Worm (Caenorhabditis elegans) whole organism, L1 larva: Measurements from ENCODE around the gene calu-1.

ENCODE experiments used
- C34B4.2 ChIP-seq: sonication (generic microtip); optimal IDR thresholded peaks from 2 replicates; lab custom pipeline; 2017; ENCODE audit warnings: mild to moderate bottlenecking, missing genetic modification characterization, missing compliant biosample characterization
- F16B12.6 ChIP-seq: fragments of 150-350 bp; optimal IDR thresholded peaks from 2 replicates; lab custom pipeline; 2014; ENCODE audit warnings: missing biosample characterization, missing genetic modification characterization
- Y116A8C.19 ChIP-seq: sonication (generic microtip); optimal IDR thresholded peaks from 2 replicates; lab custom pipeline; 2016; ENCODE audit warnings: missing compliant biosample characterization, missing genetic modification characterization, borderline replicate concordance
- aly-2 ChIP-seq: fragments of 150-350 bp; optimal IDR thresholded peaks from 2 replicates; lab custom pipeline; 2014; ENCODE audit warnings: missing biosample characterization, missing genetic modification characterization
- blmp-1 ChIP-seq: fragments of 150-350 bp; optimal IDR thresholded peaks from 2 replicates; lab custom pipeline; 2014; ENCODE audit warnings: missing biosample characterization, missing genetic modification characterization
- ceh-82 ChIP-seq, 3 experiments: fragments of 150-350 bp in 1 of 3; sonication (generic microtip) in 2 of 3; optimal IDR thresholded peaks; 2 replicates each; lab custom pipeline; 2014 to 2017; ENCODE audit warnings: missing biosample characterization in 3 of 3, missing genetic modification characterization in 3 of 3
- ces-1 ChIP-seq: fragments of 150-350 bp; optimal IDR thresholded peaks from 2 replicates; lab custom pipeline; 2014; ENCODE audit warnings: missing biosample characterization, missing genetic modification reagents, missing genetic modification characterization
- dpl-1 ChIP-seq, 3 experiments: fragments of 150-350 bp in 2 of 3; sonication (generic microtip) in 1 of 3; optimal IDR thresholded peaks; 2 replicates each; lab custom pipeline; 2014 to 2017; ENCODE audit warnings: missing biosample characterization in 3 of 3, missing genetic modification characterization in 3 of 3, missing genetic modification reagents in 3 of 3
- dsc-1 ChIP-seq: sonication (generic microtip); optimal IDR thresholded peaks from 2 replicates; lab custom pipeline; 2016; ENCODE audit warnings: mild to moderate bottlenecking, missing genetic modification characterization, missing compliant biosample characterization
- efl-1 ChIP-seq, 4 experiments: fragments of 150-350 bp; optimal IDR thresholded peaks in 3 of 4; peaks in 1 of 4; 1 replicate in 1 of 4; 2 replicates in 3 of 4; lab custom pipeline; 2014; ENCODE audit warnings: missing biosample characterization in 2 of 4, missing genetic modification characterization in 2 of 4, missing genetic modification reagents in 2 of 4
- efl-3 ChIP-seq: fragments of 200-800 bp; sonication (Bioruptor generic); optimal IDR thresholded peaks from 2 replicates; lab custom pipeline; 2018; ENCODE audit warnings: mild to moderate bottlenecking, missing genetic modification characterization, missing compliant biosample characterization
- elt-3 ChIP-seq, 6 experiments: fragments of 150-350 bp in 1 of 6; sonication (generic microtip); optimal IDR thresholded peaks; 2 replicates each; lab custom pipeline; 2017 to 2018; ENCODE audit warnings: missing biosample characterization in 6 of 6, missing genetic modification characterization in 6 of 6, inconsistent platforms in 1 of 6
- fos-1 ChIP-seq: fragments of 150-350 bp; optimal IDR thresholded peaks from 2 replicates; lab custom pipeline; 2014; ENCODE audit warnings: missing biosample characterization, missing genetic modification characterization
- grh-1 ChIP-seq: fragments of 200-800 bp; sonication (Bioruptor generic); IDR thresholded peaks from 2 replicates; pipeline ENCODE4 v1.3.6; 2022; ENCODE audit warnings: missing genetic modification reagents, missing genetic modification characterization, missing compliant biosample characterization
- hlh-4 ChIP-seq: sonication (generic microtip); optimal IDR thresholded peaks from 2 replicates; lab custom pipeline; 2016; ENCODE audit warnings: mild to moderate bottlenecking, missing genetic modification characterization, missing compliant biosample characterization
- irx-1 ChIP-seq: sonication (generic microtip); optimal IDR thresholded peaks from 2 replicates; lab custom pipeline; 2016; ENCODE audit warnings: missing genetic modification characterization, missing compliant biosample characterization
- isw-1 ChIP-seq: fragments of 200-800 bp; sonication (Bioruptor generic); IDR thresholded peaks from 2 replicates; pipeline ENCODE4 v1.3.6; 2022; ENCODE audit warnings: missing genetic modification characterization, missing compliant biosample characterization
- jun-1 ChIP-seq: fragments of 150-350 bp; optimal IDR thresholded peaks from 2 replicates; lab custom pipeline; 2014; ENCODE audit warnings: missing biosample characterization, missing genetic modification reagents, missing genetic modification characterization
- lin-15B ChIP-seq: fragments of 150-350 bp; sonication (generic microtip); optimal IDR thresholded peaks from 3 replicates; lab custom pipeline; 2014; ENCODE audit warnings: missing biosample characterization, missing genetic modification characterization
- lin-35 ChIP-seq, 2 experiments: fragments of 150-350 bp; optimal IDR thresholded peaks; 2 replicates each; lab custom pipeline; 2014; ENCODE audit warnings: missing biosample characterization in 2 of 2, missing genetic modification characterization in 2 of 2, missing genetic modification reagents in 2 of 2
- lsy-2 ChIP-seq, 2 experiments: fragments of 150-350 bp; optimal IDR thresholded peaks; 2 replicates each; lab custom pipeline; 2014; ENCODE audit warnings: missing biosample characterization in 2 of 2, missing genetic modification characterization in 2 of 2
- mep-1 ChIP-seq: fragments of 150-350 bp; optimal IDR thresholded peaks from 2 replicates; lab custom pipeline; 2014; ENCODE audit warnings: missing biosample characterization, missing genetic modification characterization
- nhr-11 ChIP-seq: fragments of 150-350 bp; optimal IDR thresholded peaks from 2 replicates; lab custom pipeline; 2014; ENCODE audit warnings: missing biosample characterization, missing genetic modification characterization
- nhr-20 ChIP-seq: sonication (generic microtip); optimal IDR thresholded peaks from 2 replicates; lab custom pipeline; 2016; ENCODE audit warnings: mild to moderate bottlenecking, missing genetic modification characterization, missing compliant biosample characterization
- nhr-71 ChIP-seq: sonication (generic microtip); optimal IDR thresholded peaks from 2 replicates; lab custom pipeline; 2016; ENCODE audit warnings: mild to moderate bottlenecking, missing genetic modification characterization, moderate library complexity, missing compliant biosample characterization
- nhr-77 ChIP-seq: fragments of 150-350 bp; optimal IDR thresholded peaks from 2 replicates; lab custom pipeline; 2014; ENCODE audit warnings: missing biosample characterization, missing genetic modification characterization
- nhr-85 ChIP-seq: sonication (generic microtip); peaks from one replicate; lab custom pipeline; 2016; ENCODE audit warnings: missing genetic modification characterization, inconsistent platforms, missing compliant biosample characterization
- nhr-90 ChIP-seq: sonication (generic microtip); optimal IDR thresholded peaks from 2 replicates; lab custom pipeline; 2016; ENCODE audit warnings: mild to moderate bottlenecking, missing genetic modification characterization, missing compliant biosample characterization; ENCODE audit not compliant: poor library complexity
- pag-3 ChIP-seq: sonication (generic microtip); optimal IDR thresholded peaks from 2 replicates; lab custom pipeline; 2017; ENCODE audit warnings: missing genetic modification characterization, mild to moderate bottlenecking, missing compliant biosample characterization, antibody characterized with exemption, borderline replicate concordance; ENCODE audit not compliant: insufficient read depth
- pax-3 ChIP-seq: fragments of 200-800 bp; sonication (Bioruptor generic); optimal IDR thresholded peaks from 2 replicates; lab custom pipeline; 2018; ENCODE audit warnings: mild to moderate bottlenecking, missing genetic modification characterization, moderate library complexity, missing compliant biosample characterization
- pqm-1 ChIP-seq: sonication (generic microtip); optimal IDR thresholded peaks from 3 replicates; lab custom pipeline; 2017; ENCODE audit warnings: missing biosample characterization, missing genetic modification characterization
- rnt-1 ChIP-seq: sonication (generic microtip); optimal IDR thresholded peaks from 2 replicates; lab custom pipeline; 2016; ENCODE audit warnings: mild to moderate bottlenecking, missing genetic modification characterization, moderate library complexity, missing compliant biosample characterization
- snpc-4 ChIP-seq: fragments of 150-350 bp; optimal IDR thresholded peaks from 2 replicates; lab custom pipeline; 2014; ENCODE audit warnings: missing biosample characterization, missing genetic modification characterization
- snu-23 ChIP-seq: sonication (generic microtip); optimal IDR thresholded peaks from 2 replicates; lab custom pipeline; 2016; ENCODE audit warnings: missing genetic modification characterization, missing compliant biosample characterization
- sox-4 ChIP-seq: sonication (generic microtip); optimal IDR thresholded peaks from 2 replicates; lab custom pipeline; 2016; ENCODE audit warnings: missing genetic modification characterization, missing compliant biosample characterization
- tbx-2 ChIP-seq: sonication (generic microtip); optimal IDR thresholded peaks from 2 replicates; lab custom pipeline; 2016; ENCODE audit warnings: missing genetic modification characterization, missing compliant biosample characterization
- unc-130 ChIP-seq: fragments of 150-350 bp; optimal IDR thresholded peaks from 2 replicates; lab custom pipeline; 2017; ENCODE audit warnings: missing biosample characterization, missing genetic modification characterization, inconsistent platforms
- unc-62 ChIP-seq: fragments of 150-350 bp; optimal IDR thresholded peaks from 2 replicates; lab custom pipeline; 2014; ENCODE audit warnings: missing biosample characterization, missing genetic modification reagents, missing genetic modification characterization
- unc-86 ChIP-seq: sonication (generic microtip); optimal IDR thresholded peaks from 2 replicates; lab custom pipeline; 2016; ENCODE audit warnings: missing genetic modification characterization, missing compliant biosample characterization
- vab-15 ChIP-seq: sonication (generic microtip); optimal IDR thresholded peaks from 2 replicates; lab custom pipeline; 2017; ENCODE audit warnings: missing genotype, mild to moderate bottlenecking, missing genetic modification characterization, missing compliant biosample characterization
- xbp-1 ChIP-seq: sonication (generic microtip); optimal IDR thresholded peaks from 2 replicates; lab custom pipeline; 2016; ENCODE audit warnings: missing genetic modification characterization, missing compliant biosample characterization
- zag-1 ChIP-seq: fragments of 150-350 bp; optimal IDR thresholded peaks from 2 replicates; lab custom pipeline; 2014; ENCODE audit warnings: missing biosample characterization, missing genetic modification characterization
- zip-4 ChIP-seq: fragments of 200-800 bp; sonication (Bioruptor generic); optimal IDR thresholded peaks from 2 replicates; lab custom pipeline; 2018; ENCODE audit warnings: mild to moderate bottlenecking, missing genetic modification characterization, moderate library complexity, missing compliant biosample characterization
- ztf-11 ChIP-seq, 2 experiments: sonication (generic microtip); optimal IDR thresholded peaks; 2 replicates each; lab custom pipeline; 2016 to 2017; ENCODE audit warnings: missing genetic modification characterization in 2 of 2, missing biosample characterization in 1 of 2, missing compliant biosample characterization in 1 of 2
- ztf-4 ChIP-seq: fragments of 150-350 bp; optimal IDR thresholded peaks from 2 replicates; lab custom pipeline; 2014; ENCODE audit warnings: missing biosample characterization, missing genetic modification characterization

calu-1 gene

ce11 chrX:4976530-4976929 lies 5.8 kb upstream of the calu-1 start, which contains the start of gene lfi-1:
Gene lfi-1 (plus strand): TSS chrX:4976830.
- TF ChIP-seq vab-15 (tag; lab: Kevin White, UChicago) (no peak), lin-15B (tag; lab: Kevin White, UChicago) (no peak), xbp-1 (tag; lab: Kevin White, UChicago) (no peak), C34B4.2 (tag; lab: Kevin White, UChicago) (no peak), ztf-11 (tag; optimal IDR thresholded peaks at IDR 0.05; lab: Kevin White, UChicago) (no peak), blmp-1 (no peak), nhr-77 (tag; lab: Kevin White, UChicago) (no peak), aly-2 (tag; lab: Kevin White, UChicago) (no peak), grh-1 (no peak), jun-1 (tag; lab: Kevin White, UChicago) (no peak), lsy-2 (tag; optimal IDR thresholded peaks at IDR 0.05; lab: Kevin White, UChicago) (no peak), pag-3 (tag; lab: Kevin White, UChicago) (no peak), dsc-1 (tag; lab: Kevin White, UChicago) (no peak), ceh-82 (tag; optimal IDR thresholded peaks at IDR 0.05; lab: Kevin White, UChicago) (no peak), dpl-1 (GFP tag; optimal IDR thresholded peaks at IDR 0.05; lab: Kevin White, UChicago) (no peak), zag-1 (tag; lab: Kevin White, UChicago) (no peak)

- no peak for TF ChIP-seq unc-86 (tag; lab: Kevin White, UChicago)
- TF ChIP-seq efl-1 (optimal IDR thresholded peaks at IDR 0.05; lab: Kevin White, UChicago) = no peak
- TF ChIP-seq efl-1 (GFP tag; optimal IDR thresholded peaks at IDR 0.05 in 1 of 2; lab: Kevin White, UChicago) = peak in 1 of 2 experiments; percentile 28
- peak; percentile 23 for TF ChIP-seq blmp-1
- no peak for TF ChIP-seq lin-35 (GFP tag; optimal IDR thresholded peaks at IDR 0.05; lab: Kevin White, UChicago)
- no peak for TF ChIP-seq pax-3
- no peak for TF ChIP-seq elt-3 (tag; optimal IDR thresholded peaks at IDR 0.05; lab: Kevin White, UChicago)
These were observed 3.8 kb upstream of the calu-1 start for ce11 chrX:4974486-4974885.

- TF ChIP-seq rnt-1 = peak; percentile 47
- no peak for TF ChIP-seq nhr-11
- TF ChIP-seq jun-1 (tag; lab: Kevin White, UChicago) = no peak
- no peak for TF ChIP-seq ztf-11 (tag; optimal IDR thresholded peaks at IDR 0.05; lab: Kevin White, UChicago)
- peak; percentile 91 for TF ChIP-seq blmp-1
- peak; percentile 2 for TF ChIP-seq nhr-85
- TF ChIP-seq nhr-71 = no peak
- TF ChIP-seq Y116A8C.19 (tag; lab: Kevin White, UChicago) = no peak
- TF ChIP-seq F16B12.6 = no peak
- TF ChIP-seq snu-23 = no peak
- TF ChIP-seq unc-130 (tag; lab: Kevin White, UChicago) = no peak
- no peak for TF ChIP-seq mep-1
- TF ChIP-seq xbp-1 (tag; lab: Kevin White, UChicago) = peak; percentile 20
- no peak for TF ChIP-seq unc-62 (GFP tag; lab: Kevin White, UChicago)
- peak in 1 of 2 experiments; percentile 19 for TF ChIP-seq lsy-2 (tag; optimal IDR thresholded peaks at IDR 0.05; lab: Kevin White, UChicago)
- TF ChIP-seq snpc-4 (tag; lab: Kevin White, UChicago) = no peak
- TF ChIP-seq efl-1 (optimal IDR thresholded peaks at IDR 0.05; lab: Kevin White, UChicago) = no peak
- TF ChIP-seq efl-1 (GFP tag; optimal IDR thresholded peaks at IDR 0.05 in 1 of 2; lab: Kevin White, UChicago) = no peak
These were observed 1.4 kb upstream of the calu-1 start for ce11 chrX:4972039-4972581.

ce11 chrX:4971427-4971826 lies 714 bp upstream of the calu-1 start:
- TF ChIP-seq hlh-4 (tag; lab: Kevin White, UChicago) = no peak
- peak; percentile 78 for TF ChIP-seq snu-23
- peak; percentile 20 for TF ChIP-seq irx-1 (tag; lab: Kevin White, UChicago)
- TF ChIP-seq unc-86 (tag; lab: Kevin White, UChicago) = no peak
- no peak for TF ChIP-seq sox-4 (tag; lab: Kevin White, UChicago)
- peak in 1 of 3 experiments; percentile 46 for TF ChIP-seq ceh-82 (tag; optimal IDR thresholded peaks at IDR 0.05; lab: Kevin White, UChicago)
- no peak for TF ChIP-seq isw-1 (GFP tag; lab: Robert Waterston, UW)
- TF ChIP-seq ces-1 (GFP tag; lab: Kevin White, UChicago) = no peak
- TF ChIP-seq tbx-2 (tag; lab: Kevin White, UChicago) = peak; percentile 58
- peak; percentile 18 for TF ChIP-seq ztf-4 (tag; lab: Kevin White, UChicago)
- peak; percentile 34 for TF ChIP-seq dsc-1 (tag; lab: Kevin White, UChicago)
- no peak for TF ChIP-seq efl-3
- TF ChIP-seq nhr-90 = peak; percentile 24
- TF ChIP-seq nhr-11 = no peak
- no peak for TF ChIP-seq vab-15 (tag; lab: Kevin White, UChicago)
- TF ChIP-seq ztf-11 (tag; optimal IDR thresholded peaks at IDR 0.05; lab: Kevin White, UChicago) = peak in 1 of 2 experiments; percentile 9
- TF ChIP-seq nhr-20 (tag; lab: Kevin White, UChicago) = peak; percentile 67
- peak; percentile 54 for TF ChIP-seq lsy-2 (tag; optimal IDR thresholded peaks at IDR 0.05; lab: Kevin White, UChicago)
- no peak for TF ChIP-seq fos-1 (tag; lab: Kevin White, UChicago)
- TF ChIP-seq zip-4 (GFP tag; lab: Kevin White, UChicago) = no peak
- no peak for TF ChIP-seq jun-1 (tag; lab: Kevin White, UChicago)
- no peak for TF ChIP-seq pqm-1 (tag; lab: Kevin White, UChicago)
